Fruit fly (Drosophila melanogaster) whole organism, embryonic: ENCODE data around the gene CG45218.

Source experiments
- Awh ChIP-seq: fragments of 200-800 bp; sonication (Bioruptor generic); IDR thresholded peaks from 2 replicates; pipeline ENCODE4, ENCODE4 v1.3.6; 2022; ENCODE audit warnings: missing biosample characterization, missing genetic modification characterization
- CG10209 ChIP-seq: fragments of 200-800 bp; sonication (Bioruptor generic); optimal IDR thresholded peaks from 3 replicates; lab custom pipeline; 2017; ENCODE audit warnings: missing biosample characterization, mild to moderate bottlenecking, missing genetic modification characterization, missing genetic modification reagents
- CG10274 ChIP-seq: fragments of 200-800 bp; sonication (Bioruptor generic); optimal IDR thresholded peaks from 3 replicates; lab custom pipeline; 2017; ENCODE audit warnings: missing biosample characterization, mild to moderate bottlenecking, missing genetic modification characterization
- CG11247 ChIP-seq: fragments of 200-800 bp; sonication (Bioruptor generic); IDR thresholded peaks from 2 replicates; pipeline ENCODE4 v1.3.6; 2022; ENCODE audit warnings: missing biosample characterization, missing genetic modification characterization
- CG13287 ChIP-seq: fragments of 200-800 bp; sonication (Bioruptor generic); IDR thresholded peaks from 2 replicates; pipeline ENCODE4 v1.3.6; 2022; ENCODE audit warnings: missing biosample characterization, missing genetic modification characterization; ENCODE audit not compliant: partially characterized antibody
- CG13775 ChIP-seq: fragments of 200-800 bp; sonication (Bioruptor generic); optimal IDR thresholded peaks from 3 replicates; lab custom pipeline; 2017; ENCODE audit warnings: missing biosample characterization, mild to moderate bottlenecking, missing genetic modification characterization
- CG31388 ChIP-seq: fragments of 200-800 bp; sonication (Bioruptor generic); optimal IDR thresholded peaks from 2 replicates; lab custom pipeline; 2016; ENCODE audit warnings: missing biosample characterization, missing genetic modification characterization
- CG32532 ChIP-seq: fragments of 200-800 bp; sonication (Bioruptor generic); IDR thresholded peaks from 2 replicates; pipeline ENCODE4 v1.3.6; 2022; ENCODE audit warnings: missing biosample characterization, missing genetic modification characterization
- CG3281 ChIP-seq: fragments of 200-800 bp; sonication (Bioruptor generic); optimal IDR thresholded peaks from 3 replicates; lab custom pipeline; 2017; ENCODE audit warnings: missing biosample characterization, mild to moderate bottlenecking, missing genetic modification characterization
- CG3407 ChIP-seq: fragments of 200-800 bp; sonication (Bioruptor generic); optimal IDR thresholded peaks from 2 replicates; lab custom pipeline; 2018; ENCODE audit warnings: missing biosample characterization, mild to moderate bottlenecking, missing genetic modification characterization
- CG34224 ChIP-seq: fragments of 200-800 bp; sonication (Bioruptor generic); IDR thresholded peaks from 3 replicates; pipeline ENCODE4 v1.3.6; 2022; ENCODE audit warnings: missing biosample characterization, missing genetic modification characterization; ENCODE audit not compliant: partially characterized antibody
- CG4404 ChIP-seq: fragments of 200-800 bp; sonication (Bioruptor generic); IDR thresholded peaks from 2 replicates; pipeline ENCODE4 v1.3.6; 2022; ENCODE audit warnings: missing biosample characterization, missing genetic modification characterization
- CG6813 ChIP-seq: fragments of 200-800 bp; sonication (Bioruptor generic); optimal IDR thresholded peaks from 2 replicates; lab custom pipeline; 2017; ENCODE audit warnings: missing biosample characterization, missing genetic modification characterization, mild to moderate bottlenecking, moderate library complexity, missing genetic modification reagents
- CG7786 ChIP-seq: fragments of 200-800 bp; sonication (Bioruptor generic); optimal IDR thresholded peaks from 2 replicates; lab custom pipeline; 2016; ENCODE audit warnings: missing biosample characterization, missing genetic modification characterization
- CG7987 ChIP-seq: fragments of 200-800 bp; sonication (Bioruptor generic); optimal IDR thresholded peaks from 2 replicates; lab custom pipeline; 2018; ENCODE audit warnings: missing biosample characterization, mild to moderate bottlenecking, missing genetic modification characterization, moderate library complexity
- CTCF ChIP-seq: fragments of 200-800 bp; sonication (Bioruptor generic); optimal IDR thresholded peaks from 2 replicates; lab custom pipeline; 2017; ENCODE audit warnings: missing biosample characterization, mild to moderate bottlenecking, missing genetic modification characterization, moderate library complexity
- CrebB ChIP-seq: fragments of 200-800 bp; sonication (Bioruptor generic); optimal IDR thresholded peaks from 3 replicates; lab custom pipeline; 2018; ENCODE audit warnings: missing biosample characterization, mild to moderate bottlenecking, missing genetic modification characterization
- Dbx ChIP-seq: fragments of 200-800 bp; sonication (Bioruptor generic); IDR thresholded peaks from 3 replicates; pipeline ENCODE4 v1.3.6; 2022; ENCODE audit warnings: missing biosample characterization, missing genetic modification characterization
- Dll ChIP-seq: fragments of 200-800 bp; sonication (Bioruptor generic); IDR thresholded peaks from 4 replicates; pipeline ENCODE4 v1.3.6; 2022; ENCODE audit warnings: missing biosample characterization, missing genetic modification characterization; ENCODE audit not compliant: partially characterized antibody
- Ets97D ChIP-seq: fragments of 200-800 bp; sonication (Bioruptor generic); optimal IDR thresholded peaks from 3 replicates; lab custom pipeline; 2016; ENCODE audit warnings: missing biosample characterization, missing genetic modification characterization
- HLH3B ChIP-seq: fragments of 200-800 bp; sonication (Bioruptor generic); IDR thresholded peaks from 2 replicates; pipeline ENCODE4 v1.3.6; 2022; ENCODE audit warnings: missing biosample characterization, missing genetic modification characterization
- Mad ChIP-seq: fragments of 200-800 bp; sonication (Bioruptor generic); optimal IDR thresholded peaks from 2 replicates; lab custom pipeline; 2016; ENCODE audit warnings: missing biosample characterization, missing genetic modification characterization
- Meics ChIP-seq: fragments of 200-800 bp; sonication (Bioruptor generic); optimal IDR thresholded peaks from 2 replicates; lab custom pipeline; 2017; ENCODE audit warnings: missing biosample characterization, mild to moderate bottlenecking, missing genetic modification characterization
- Pdp1 ChIP-seq, 2 experiments: fragments of 200-800 bp; sonication (Bioruptor generic); optimal IDR thresholded peaks; 3 replicates each; lab custom pipeline; 2016; ENCODE audit warnings: missing biosample characterization in 2 of 2, missing genetic modification characterization in 2 of 2, mild to moderate bottlenecking in 1 of 2, moderate library complexity in 1 of 2
- Ravus ChIP-seq: fragments of 200-800 bp; sonication (Bioruptor generic); IDR thresholded peaks from 2 replicates; pipeline ENCODE4 v1.3.6; 2022; ENCODE audit warnings: missing biosample characterization, missing genetic modification characterization
- Rfx ChIP-seq: fragments of 200-800 bp; sonication (Bioruptor generic); IDR thresholded peaks from 2 replicates; pipeline ENCODE4 v1.3.6; 2022; ENCODE audit warnings: missing biosample characterization, missing genetic modification characterization
- Scr ChIP-seq: fragments of 200-800 bp; sonication (Bioruptor generic); IDR thresholded peaks from 2 replicates; pipeline ENCODE4 v1.3.6; 2022; ENCODE audit warnings: missing biosample characterization, missing genetic modification characterization; ENCODE audit not compliant: partially characterized antibody
- Six4 ChIP-seq: fragments of 200-800 bp; sonication (Bioruptor generic); optimal IDR thresholded peaks from 2 replicates; lab custom pipeline; 2016; ENCODE audit warnings: missing biosample characterization, missing genetic modification characterization
- Sry-δ ChIP-seq: fragments of 200-800 bp; sonication (Bioruptor generic); optimal IDR thresholded peaks from 2 replicates; lab custom pipeline; 2016; ENCODE audit warnings: missing biosample characterization, missing genetic modification characterization
- aop ChIP-seq: fragments of 200-800 bp; sonication (Bioruptor generic); IDR thresholded peaks from 2 replicates; pipeline ENCODE4 v1.3.6; 2022; ENCODE audit warnings: missing biosample characterization, missing genetic modification characterization
- ase ChIP-seq: fragments of 200-800 bp; sonication (Bioruptor generic); IDR thresholded peaks from 3 replicates; pipeline ENCODE4 v1.3.6; 2022; ENCODE audit warnings: missing biosample characterization, missing genetic modification characterization
- bcd ChIP-seq: fragments of 200-800 bp; sonication (Bioruptor generic); optimal IDR thresholded peaks from 2 replicates; lab custom pipeline; 2017; ENCODE audit warnings: missing biosample characterization, mild to moderate bottlenecking, missing genetic modification characterization
- cato ChIP-seq: fragments of 200-800 bp; sonication (Bioruptor generic); optimal IDR thresholded peaks from 2 replicates; lab custom pipeline; 2016; ENCODE audit warnings: missing biosample characterization, missing genetic modification characterization, borderline replicate concordance
- corto ChIP-seq: fragments of 200-800 bp; sonication (Bioruptor generic); optimal IDR thresholded peaks from 2 replicates; lab custom pipeline; 2016; ENCODE audit warnings: missing biosample characterization, mild to moderate bottlenecking, missing genetic modification characterization, moderate library complexity
- danr ChIP-seq: fragments of 200-800 bp; sonication (Bioruptor generic); IDR thresholded peaks from 2 replicates; pipeline ENCODE4 v1.3.6; 2022; ENCODE audit warnings: missing biosample characterization, missing genetic modification characterization
- disco-r ChIP-seq: fragments of 200-800 bp; sonication (Bioruptor generic); optimal IDR thresholded peaks from 2 replicates; lab custom pipeline; 2016; ENCODE audit warnings: missing biosample characterization, missing genetic modification characterization
- dmrt11E ChIP-seq: fragments of 200-800 bp; sonication (Bioruptor generic); optimal IDR thresholded peaks from 3 replicates; lab custom pipeline; 2018; ENCODE audit warnings: missing biosample characterization, mild to moderate bottlenecking, missing genetic modification characterization, moderate library complexity
- eyg ChIP-seq: fragments of 200-800 bp; sonication (Bioruptor generic); optimal IDR thresholded peaks from 3 replicates; lab custom pipeline; 2016; ENCODE audit warnings: missing biosample characterization, missing genetic modification characterization
- fru ChIP-seq: fragments of >200 bp; optimal IDR thresholded peaks from 2 replicates; lab custom pipeline; 2017
- fu2 ChIP-seq: fragments of 200-800 bp; sonication (Bioruptor generic); optimal IDR thresholded peaks from 2 replicates; lab custom pipeline; 2016; ENCODE audit warnings: missing biosample characterization, missing genetic modification characterization
- hkb ChIP-seq, 2 experiments: fragments of 200-800 bp in 1 of 2; fragments of >200 bp in 1 of 2; sonication (Bioruptor generic) in 1 of 2; IDR thresholded peaks in 1 of 2; optimal IDR thresholded peaks in 1 of 2; 2 replicates each; pipeline versions ENCODE4 v1.3.6 to Lab custom; 2017 to 2022; ENCODE audit warnings: missing biosample characterization in 1 of 2, missing genetic modification characterization in 1 of 2
- ken ChIP-seq: fragments of 200-800 bp; sonication (Bioruptor generic); IDR thresholded peaks from 3 replicates; pipeline ENCODE4 v1.3.6; 2022; ENCODE audit warnings: missing biosample characterization, missing genetic modification characterization
- nerfin-2 ChIP-seq: fragments of 200-800 bp; sonication (Bioruptor generic); IDR thresholded peaks from 2 replicates; pipeline ENCODE4 v1.3.6; 2022; ENCODE audit warnings: missing biosample characterization, missing genetic modification characterization; ENCODE audit not compliant: partially characterized antibody
- so ChIP-seq: fragments of 200-800 bp; sonication (Bioruptor generic); IDR thresholded peaks from 3 replicates; pipeline ENCODE4 v1.3.6; 2022; ENCODE audit warnings: missing biosample characterization, missing genetic modification characterization
- sob ChIP-seq: fragments of 200-800 bp; sonication (Bioruptor generic); IDR thresholded peaks from 2 replicates; pipeline ENCODE4 v1.3.6; 2022; ENCODE audit warnings: missing biosample characterization, missing genetic modification characterization
- sug ChIP-seq: fragments of 200-800 bp; optimal IDR thresholded peaks from 2 replicates; lab custom pipeline; 2019; ENCODE audit warnings: missing biosample characterization, mild to moderate bottlenecking, missing genetic modification characterization, moderate library complexity
- toy ChIP-seq: fragments of 200-800 bp; sonication (Bioruptor generic); IDR thresholded peaks from 2 replicates; pipeline ENCODE4 v1.3.6; 2022; ENCODE audit warnings: missing biosample characterization, missing genetic modification characterization
- tup ChIP-seq: fragments of 200-800 bp; sonication (Bioruptor generic); optimal IDR thresholded peaks from 2 replicates; lab custom pipeline; 2016; ENCODE audit warnings: missing biosample characterization, mild to moderate bottlenecking, missing genetic modification characterization, moderate library complexity
- yki ChIP-seq: fragments of >200 bp; optimal IDR thresholded peaks from 3 replicates; lab custom pipeline; 2018
- z ChIP-seq: fragments of 200-800 bp; sonication (Bioruptor generic); IDR thresholded peaks from 3 replicates; pipeline ENCODE4 v1.3.6; 2022; ENCODE audit warnings: missing biosample characterization, missing genetic modification characterization

The CG45218 gene

DNA sequence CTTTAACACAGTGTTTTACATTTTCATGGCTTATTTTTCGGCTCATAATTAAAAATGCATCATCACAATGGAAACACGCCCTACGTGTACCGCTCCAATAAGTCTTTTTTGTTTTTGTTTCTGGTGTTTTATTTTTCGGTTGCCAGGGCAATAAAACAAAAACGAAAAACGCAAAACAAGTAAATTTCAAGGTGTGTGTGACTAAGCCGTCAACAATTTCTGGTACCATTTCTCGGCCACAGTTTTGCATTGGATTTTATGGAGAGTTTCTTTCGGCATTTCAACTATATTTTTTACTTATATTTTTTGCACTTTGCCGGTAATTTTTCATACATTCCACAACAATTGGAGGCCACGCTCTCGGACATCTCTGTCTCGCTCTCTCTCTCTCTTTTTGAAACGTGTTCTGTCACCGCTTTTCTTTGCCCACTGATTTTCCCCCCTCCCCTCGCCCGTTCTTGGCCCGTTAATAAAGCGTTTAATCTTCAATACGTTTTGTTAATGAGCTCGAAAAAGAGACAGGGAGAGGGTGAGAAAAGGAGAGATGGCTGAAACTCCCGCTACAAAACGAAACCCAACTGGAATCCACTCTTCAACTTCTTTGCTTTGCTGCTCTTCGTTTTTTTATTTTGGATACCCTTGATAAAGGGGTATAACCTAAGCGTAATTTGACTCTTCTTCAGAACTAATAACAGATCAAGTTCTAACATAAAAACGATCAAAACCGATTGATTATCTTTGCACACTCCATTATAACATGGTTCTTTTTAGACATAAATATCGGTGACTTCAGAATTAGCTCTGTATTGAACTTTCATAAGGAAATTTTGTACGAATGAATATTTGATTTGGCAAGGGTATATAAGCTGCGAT is 2.6 kb upstream of the CG45218 start (continued):
- TF ChIP-seq CG10274 (no peak), CG3407 (no peak), yki (no peak), disco-r (no peak), CG6813 (GFP tag; lab: Kevin White, UChicago) (no peak), HLH3B (GFP tag; lab: Robert Waterston, UW) (0 out of 2 replicates have a peak, but pooled peaks have one; percentile 15), Awh (GFP tag; lab: Robert Waterston, UW) (peak; percentile 69), Ravus (no peak), CG34224 (GFP tag; lab: Robert Waterston, UW) (no peak), toy (GFP tag; lab: Robert Waterston, UW) (no peak), CG32532 (GFP tag; lab: Robert Waterston, UW) (no peak), sob (GFP tag; lab: Robert Waterston, UW) (no peak), Sry-δ (GFP tag; lab: Kevin White, UChicago) (no peak), nerfin-2 (GFP tag; lab: Robert Waterston, UW) (no peak), CG31388 (GFP tag; lab: Kevin White, UChicago) (no peak), CG4404 (GFP tag; lab: Robert Waterston, UW) (no peak), CG7987 (GFP tag; lab: Kevin White, UChicago) (no peak), eyg (GFP tag; lab: Kevin White, UChicago) (no peak), dmrt11E (no peak), Rfx (GFP tag; lab: Robert Waterston, UW) (no peak), CG3281 (peak; percentile 43), CTCF (no peak), CG11247 (GFP tag; lab: Robert Waterston, UW) (no peak), bcd (GFP tag; lab: Kevin White, UChicago) (peak; percentile 39), CrebB (tag; lab: Kevin White, UChicago) (no peak), corto (GFP tag; lab: Kevin White, UChicago) (peak; percentile 4), Ets97D (GFP tag; lab: Kevin White, UChicago) (no peak), Mad (GFP tag; lab: Kevin White, UChicago) (no peak), z (GFP tag; lab: Robert Waterston, UW) (no peak), Six4 (GFP tag; lab: Kevin White, UChicago) (no peak), aop (GFP tag; lab: Robert Waterston, UW) (no peak), Meics (GFP tag; lab: Kevin White, UChicago) (peak; percentile 33), ken (no peak), fru (no peak), Dll (GFP tag; lab: Robert Waterston, UW) (no peak), CG13775 (no peak), Dbx (GFP tag; lab: Robert Waterston, UW) (no peak), CG7786 (GFP tag; lab: Kevin White, UChicago) (no peak), danr (GFP tag; lab: Robert Waterston, UW) (no peak), tup (no peak), Pdp1 (GFP tag; optimal IDR thresholded peaks at IDR 0.05; lab: Kevin White, UChicago) (no peak), so (no peak), CG13287 (GFP tag; lab: Robert Waterston, UW) (no peak), sug (tag; lab: Kevin White, UChicago) (no peak), fu2 (GFP tag; lab: Kevin White, UChicago) (no peak), Scr (GFP tag; lab: Robert Waterston, UW) (no peak), cato (no peak), ase (GFP tag; lab: Robert Waterston, UW) (no peak), CG10209 (GFP tag; lab: Kevin White, UChicago) (no peak), hkb (optimal IDR thresholded peaks at IDR 0.05; lab: Kevin White, UChicago) (no peak), hkb (GFP tag; IDR thresholded peaks at IDR 0.05; lab: Robert Waterston, UW) (peak; percentile 20; the same call in 1 of the 2 replicates)
